Fruit fly (Drosophila melanogaster) whole organism, adult: ENCODE data around the gene CG7409.
A peak's percentile ranks its signal among the peaks of the same experiment; 100 is the strongest.

Experiments
- CG12768 ChIP-seq: fragments of 200-800 bp; sonication (Bioruptor generic); optimal IDR thresholded peaks from 2 replicates; lab custom pipeline; 2017; ENCODE audit warnings: missing biosample characterization, missing genetic modification characterization, mild to moderate bottlenecking, moderate library complexity, missing genetic modification reagents
- CG14711 ChIP-seq: fragments of 200-800 bp; sonication (Bioruptor generic); optimal IDR thresholded peaks from 2 replicates; lab custom pipeline; 2018; ENCODE audit warnings: missing biosample characterization, mild to moderate bottlenecking, missing genetic modification characterization, moderate library complexity
- CG1620 ChIP-seq: fragments of 200-800 bp; sonication (Bioruptor generic); optimal IDR thresholded peaks from 2 replicates; lab custom pipeline; 2016; ENCODE audit warnings: missing biosample characterization, missing genetic modification characterization
- CG5204 ChIP-seq: fragments of 200-800 bp; sonication (Bioruptor generic); optimal IDR thresholded peaks from 2 replicates; lab custom pipeline; 2016; ENCODE audit warnings: missing biosample characterization, missing genetic modification characterization
- CG7045 ChIP-seq: fragments of 200-800 bp; sonication (Bioruptor generic); optimal IDR thresholded peaks from 2 replicates; lab custom pipeline; 2017; ENCODE audit warnings: missing biosample characterization, mild to moderate bottlenecking, missing genetic modification characterization
- CG7101 ChIP-seq: fragments of 200-800 bp; sonication (Bioruptor generic); optimal IDR thresholded peaks from 2 replicates; lab custom pipeline; 2018; ENCODE audit warnings: missing biosample characterization, mild to moderate bottlenecking, missing genetic modification characterization, moderate library complexity
- Clk ChIP-seq: fragments of 200-800 bp; sonication (Bioruptor generic); optimal IDR thresholded peaks from 2 replicates; lab custom pipeline; 2017; ENCODE audit warnings: missing biosample characterization, missing genetic modification characterization
- Crg-1 ChIP-seq: fragments of 200-800 bp; sonication (Bioruptor generic); optimal IDR thresholded peaks from 2 replicates; lab custom pipeline; 2016; ENCODE audit warnings: missing biosample characterization, missing genetic modification characterization
- Hr96 ChIP-seq: fragments of 200-800 bp; sonication (Bioruptor generic); optimal IDR thresholded peaks from 2 replicates; lab custom pipeline; 2016; ENCODE audit warnings: missing biosample characterization, missing genetic modification characterization
- cic ChIP-seq: fragments of 200-800 bp; sonication (Bioruptor generic); optimal IDR thresholded peaks from 2 replicates; lab custom pipeline; 2017; ENCODE audit warnings: missing biosample characterization, mild to moderate bottlenecking, missing genetic modification characterization, moderate library complexity
- kay ChIP-seq: fragments of 200-800 bp; sonication (Bioruptor generic); peaks from one replicate; lab custom pipeline; 2016; ENCODE audit warnings: missing biosample characterization, missing genetic modification characterization, borderline replicate concordance
- ovo ChIP-seq: fragments of 200-800 bp; sonication (Bioruptor generic); optimal IDR thresholded peaks from 2 replicates; lab custom pipeline; 2016; ENCODE audit warnings: missing biosample characterization, missing genetic modification characterization
- tj ChIP-seq: fragments of 200-800 bp; sonication (Bioruptor generic); optimal IDR thresholded peaks from 3 replicates; lab custom pipeline; 2017; ENCODE audit warnings: missing biosample characterization, mild to moderate bottlenecking, missing genetic modification characterization, moderate library complexity
- toe ChIP-seq: fragments of 200-800 bp; sonication (Bioruptor generic); optimal IDR thresholded peaks from 2 replicates; lab custom pipeline; 2016; ENCODE audit warnings: missing biosample characterization, missing genetic modification characterization

dm6 chr3L:7792249-7792648 is 38.0 kb downstream of the CG7409 start:
- no peak for TF ChIP-seq ovo (GFP tag; lab: Kevin White, UChicago)
- no peak for TF ChIP-seq toe (GFP tag; lab: Kevin White, UChicago)
- peak; percentile 23 for TF ChIP-seq kay (GFP tag; lab: Kevin White, UChicago)
- TF ChIP-seq tj, result peak; percentile 69
- TF ChIP-seq CG12768 (GFP tag; lab: Kevin White, UChicago), result no peak
- TF ChIP-seq Hr96 (GFP tag; lab: Kevin White, UChicago), result no peak
- TF ChIP-seq cic (GFP tag; lab: Kevin White, UChicago), result no peak
- no peak for TF ChIP-seq CG7045 (GFP tag; lab: Kevin White, UChicago)
- TF ChIP-seq CG7101 (tag; lab: Kevin White, UChicago), result no peak
- TF ChIP-seq CG1620 (GFP tag; lab: Kevin White, UChicago), result no peak
- no peak for TF ChIP-seq Clk
- TF ChIP-seq CG5204 (GFP tag; lab: Kevin White, UChicago), result no peak
- TF ChIP-seq Crg-1 (GFP tag; lab: Kevin White, UChicago), result no peak
- TF ChIP-seq CG14711 (tag; lab: Kevin White, UChicago), result peak; percentile 44
